Fruit fly (Drosophila melanogaster) whole organism, prepupa: Measurements from ENCODE around the gene CG11699.
A peak's percentile ranks its signal among the peaks of the same experiment; 100 is the strongest.

Source experiments
- Blimp-1 ChIP-seq: fragments of 200-800 bp; sonication (Bioruptor generic); optimal IDR thresholded peaks from 3 replicates; lab custom pipeline; 2017; ENCODE audit warnings: missing biosample characterization, missing genetic modification characterization, mild to moderate bottlenecking, moderate library complexity, missing genetic modification reagents
- CG11294 ChIP-seq: fragments of 200-800 bp; sonication (Bioruptor generic); IDR thresholded peaks from 2 replicates; pipeline ENCODE4 v1.3.6; 2022; ENCODE audit warnings: missing biosample characterization, missing genetic modification characterization
- CG11762 ChIP-seq: fragments of 200-800 bp; sonication (Bioruptor generic); optimal IDR thresholded peaks from 3 replicates; lab custom pipeline; 2016; ENCODE audit warnings: missing biosample characterization, missing genetic modification characterization; ENCODE audit not compliant: insufficient read depth
- CG11902 ChIP-seq: fragments of 200-800 bp; sonication (Bioruptor generic); optimal IDR thresholded peaks from 3 replicates; lab custom pipeline; 2016; ENCODE audit warnings: missing biosample characterization, missing genetic modification characterization
- CG15336 ChIP-seq: fragments of 200-800 bp; sonication (Bioruptor generic); IDR thresholded peaks from 2 replicates; pipeline ENCODE4 v1.3.6; 2022; ENCODE audit warnings: missing biosample characterization, missing genetic modification characterization
- CG1621 ChIP-seq: fragments of 200-800 bp; sonication (Bioruptor generic); optimal IDR thresholded peaks from 3 replicates; lab custom pipeline; 2018; ENCODE audit warnings: missing biosample characterization, mild to moderate bottlenecking, missing genetic modification characterization
- CG3032 ChIP-seq: fragments of 200-800 bp; optimal IDR thresholded peaks from 2 replicates; lab custom pipeline; 2019; ENCODE audit warnings: missing biosample characterization, mild to moderate bottlenecking, missing genetic modification characterization, moderate library complexity
- CG31627 ChIP-seq: fragments of 200-800 bp; sonication (Bioruptor generic); optimal IDR thresholded peaks from 3 replicates; lab custom pipeline; 2016; ENCODE audit warnings: missing biosample characterization, missing genetic modification characterization
- CG32006 ChIP-seq: fragments of 200-800 bp; sonication (Bioruptor generic); optimal IDR thresholded peaks from 3 replicates; lab custom pipeline; 2017; ENCODE audit warnings: missing biosample characterization, mild to moderate bottlenecking, missing genetic modification characterization
- CG34406 ChIP-seq: fragments of 200-800 bp; sonication (Bioruptor generic); optimal IDR thresholded peaks from 3 replicates; lab custom pipeline; 2016; ENCODE audit warnings: missing biosample characterization, missing genetic modification characterization
- CG3919 ChIP-seq: fragments of 200-800 bp; sonication (Bioruptor generic); optimal IDR thresholded peaks from 3 replicates; lab custom pipeline; 2016; ENCODE audit warnings: missing biosample characterization, missing genetic modification characterization
- CG4318 ChIP-seq: fragments of 200-800 bp; sonication (Bioruptor generic); optimal IDR thresholded peaks from 3 replicates; lab custom pipeline; 2017; ENCODE audit warnings: missing biosample characterization, mild to moderate bottlenecking, missing genetic modification characterization
- CG6276 ChIP-seq: fragments of 200-800 bp; sonication (Bioruptor generic); optimal IDR thresholded peaks from 2 replicates; lab custom pipeline; 2017; ENCODE audit warnings: missing biosample characterization, mild to moderate bottlenecking, missing genetic modification characterization
- CG6792 ChIP-seq: fragments of 200-800 bp; sonication (Bioruptor generic); optimal IDR thresholded peaks from 3 replicates; lab custom pipeline; 2016; ENCODE audit warnings: missing biosample characterization, missing genetic modification characterization
- CG6808 ChIP-seq: fragments of 200-800 bp; sonication (Bioruptor generic); optimal IDR thresholded peaks from 3 replicates; lab custom pipeline; 2017; ENCODE audit warnings: missing biosample characterization, missing genetic modification characterization, mild to moderate bottlenecking, moderate library complexity, missing genetic modification reagents
- CG6854 ChIP-seq: fragments of 200-800 bp; sonication (Bioruptor generic); optimal IDR thresholded peaks from 2 replicates; lab custom pipeline; 2017; ENCODE audit warnings: missing biosample characterization, mild to moderate bottlenecking, missing genetic modification characterization
- CG7368 ChIP-seq: fragments of 200-800 bp; sonication (Bioruptor generic); optimal IDR thresholded peaks from 3 replicates; lab custom pipeline; 2016; ENCODE audit warnings: missing biosample characterization, missing genetic modification characterization
- CG8119 ChIP-seq: fragments of 200-800 bp; sonication (Bioruptor generic); IDR thresholded peaks from 3 replicates; pipeline ENCODE4 v1.3.6; 2022; ENCODE audit warnings: missing biosample characterization, missing genetic modification characterization
- CG8319 ChIP-seq: fragments of 200-800 bp; sonication (Bioruptor generic); optimal IDR thresholded peaks from 3 replicates; lab custom pipeline; 2016; ENCODE audit warnings: missing biosample characterization, missing genetic modification characterization
- CG8632 ChIP-seq: fragments of 200-800 bp; sonication (Bioruptor generic); optimal IDR thresholded peaks from 3 replicates; lab custom pipeline; 2016; ENCODE audit warnings: missing biosample characterization, missing genetic modification characterization
- CG9139 ChIP-seq: fragments of 200-800 bp; sonication (Bioruptor generic); optimal IDR thresholded peaks from 3 replicates; lab custom pipeline; 2017; ENCODE audit warnings: missing biosample characterization, mild to moderate bottlenecking, missing genetic modification characterization
- Eip75B ChIP-seq: fragments of 200-800 bp; sonication (Bioruptor generic); optimal IDR thresholded peaks from 3 replicates; lab custom pipeline; 2016; ENCODE audit warnings: missing biosample characterization, missing genetic modification characterization
- Eip78C ChIP-seq: fragments of 200-800 bp; sonication (Bioruptor generic); peaks from one replicate; lab custom pipeline; 2016; ENCODE audit warnings: missing biosample characterization, missing genetic modification characterization
- Eip93F ChIP-seq: fragments of 200-800 bp; sonication (Bioruptor generic); optimal IDR thresholded peaks from 2 replicates; lab custom pipeline; 2016; ENCODE audit warnings: missing biosample characterization, mild to moderate bottlenecking, missing genetic modification characterization
- Ets21C ChIP-seq: fragments of 200-800 bp; sonication (Bioruptor generic); optimal IDR thresholded peaks from 3 replicates; lab custom pipeline; 2016; ENCODE audit warnings: missing biosample characterization, missing genetic modification characterization
- Gug ChIP-seq: fragments of 200-800 bp; sonication (Bioruptor generic); IDR thresholded peaks from 2 replicates; pipeline ENCODE4 v1.3.6; 2022; ENCODE audit warnings: missing biosample characterization, missing genetic modification characterization
- Lpt ChIP-seq: fragments of 200-800 bp; sonication (Bioruptor generic); optimal IDR thresholded peaks from 3 replicates; lab custom pipeline; 2016; ENCODE audit warnings: missing biosample characterization, missing genetic modification characterization
- Met ChIP-seq: fragments of 200-800 bp; sonication (Bioruptor generic); optimal IDR thresholded peaks from 3 replicates; lab custom pipeline; 2016; ENCODE audit warnings: missing biosample characterization, missing genetic modification characterization
- Smox ChIP-seq: fragments of 200-800 bp; sonication (Bioruptor generic); optimal IDR thresholded peaks from 3 replicates; lab custom pipeline; 2016; ENCODE audit warnings: missing biosample characterization, missing genetic modification characterization
- Sox102F ChIP-seq: fragments of 200-800 bp; sonication (Bioruptor generic); optimal IDR thresholded peaks from 2 replicates; lab custom pipeline; 2016; ENCODE audit warnings: missing biosample characterization, mild to moderate bottlenecking, missing genetic modification characterization
- Sox14 ChIP-seq: fragments of 200-800 bp; sonication (Bioruptor generic); optimal IDR thresholded peaks from 3 replicates; lab custom pipeline; 2016; ENCODE audit warnings: missing biosample characterization, missing genetic modification characterization
- achi ChIP-seq: fragments of 200-800 bp; sonication (Bioruptor generic); optimal IDR thresholded peaks from 3 replicates; lab custom pipeline; 2016; ENCODE audit warnings: missing biosample characterization, missing genetic modification characterization
- acj6 ChIP-seq: fragments of 200-800 bp; sonication (Bioruptor generic); optimal IDR thresholded peaks from 3 replicates; lab custom pipeline; 2016; ENCODE audit warnings: missing biosample characterization, missing genetic modification characterization
- cyc ChIP-seq: fragments of 200-800 bp; sonication (Bioruptor generic); optimal IDR thresholded peaks from 3 replicates; lab custom pipeline; 2016; ENCODE audit warnings: missing biosample characterization, missing genetic modification characterization
- dac ChIP-seq: fragments of 200-800 bp; sonication (Bioruptor generic); optimal IDR thresholded peaks from 2 replicates; lab custom pipeline; 2017; ENCODE audit warnings: missing biosample characterization, mild to moderate bottlenecking, missing genetic modification characterization
- dsx ChIP-seq: fragments of 200-800 bp; optimal IDR thresholded peaks from 3 replicates; lab custom pipeline; 2019; ENCODE audit warnings: missing biosample characterization, mild to moderate bottlenecking, missing genetic modification characterization, moderate library complexity; ENCODE audit not compliant: poor library complexity, severe bottlenecking
- eg ChIP-seq: fragments of 200-800 bp; sonication (Bioruptor generic); IDR thresholded peaks from 3 replicates; pipeline ENCODE4 v1.3.6; 2022; ENCODE audit warnings: missing biosample characterization, missing genetic modification characterization
- esn ChIP-seq: fragments of 200-800 bp; sonication (Bioruptor generic); optimal IDR thresholded peaks from 2 replicates; lab custom pipeline; 2016; ENCODE audit warnings: missing biosample characterization, mild to moderate bottlenecking, missing genetic modification characterization, moderate library complexity
- fd59A ChIP-seq: fragments of 200-800 bp; sonication (Bioruptor generic); optimal IDR thresholded peaks from 2 replicates; lab custom pipeline; 2017; ENCODE audit warnings: missing biosample characterization, mild to moderate bottlenecking, missing genetic modification characterization, missing genetic modification reagents
- fd85E ChIP-seq: fragments of 200-800 bp; sonication (Bioruptor generic); optimal IDR thresholded peaks from 3 replicates; lab custom pipeline; 2016; ENCODE audit warnings: missing biosample characterization, missing genetic modification characterization
- fkh ChIP-seq: fragments of 200-800 bp; sonication (Bioruptor generic); optimal IDR thresholded peaks from 3 replicates; lab custom pipeline; 2017; ENCODE audit warnings: missing biosample characterization, mild to moderate bottlenecking, missing genetic modification characterization, moderate library complexity
- lz ChIP-seq: fragments of 200-800 bp; sonication (Bioruptor generic); optimal IDR thresholded peaks from 3 replicates; lab custom pipeline; 2016; ENCODE audit warnings: missing biosample characterization, missing genetic modification characterization
- net ChIP-seq: fragments of 200-800 bp; sonication (Bioruptor generic); optimal IDR thresholded peaks from 3 replicates; lab custom pipeline; 2016; ENCODE audit warnings: missing biosample characterization, missing genetic modification characterization
- pdm3 ChIP-seq: fragments of 200-800 bp; sonication (Bioruptor generic); optimal IDR thresholded peaks from 3 replicates; lab custom pipeline; 2016; ENCODE audit warnings: missing biosample characterization, missing genetic modification characterization
- salr ChIP-seq, 2 experiments: fragments of 200-800 bp; sonication (Bioruptor generic); optimal IDR thresholded peaks; 3 replicates each; lab custom pipeline; 2016 to 2018; ENCODE audit warnings: missing biosample characterization in 2 of 2, missing genetic modification characterization in 2 of 2, mild to moderate bottlenecking in 1 of 2
- spab ChIP-seq: fragments of 200-800 bp; sonication (Bioruptor generic); optimal IDR thresholded peaks from 2 replicates; lab custom pipeline; 2017; ENCODE audit warnings: missing biosample characterization, mild to moderate bottlenecking, missing genetic modification characterization, missing genetic modification reagents
- svp ChIP-seq: fragments of 200-800 bp; sonication (Bioruptor generic); peaks from one replicate; lab custom pipeline; 2016; ENCODE audit warnings: missing biosample characterization, missing genetic modification characterization
- topi ChIP-seq: fragments of 200-800 bp; sonication (Bioruptor generic); optimal IDR thresholded peaks from 3 replicates; lab custom pipeline; 2016; ENCODE audit warnings: missing biosample characterization, missing genetic modification characterization

CG11699 gene

dm6 chrX:11550078-11550477 is 20.3 kb upstream of the CG11699 start (continued):
- TF ChIP-seq CG6808 (GFP tag; lab: Kevin White, UChicago) (no peak), Sox14 (GFP tag; lab: Kevin White, UChicago) (peak; percentile 37), esn (GFP tag; lab: Kevin White, UChicago) (peak; percentile 61), CG11902 (no peak), Gug (GFP tag; lab: Robert Waterston, UW) (peak; percentile 34; the same call in 1 of the 2 replicates), achi (peak; percentile 57), fd59A (GFP tag; lab: Kevin White, UChicago) (no peak), Eip78C (peak; percentile 74), CG6854 (no peak), CG8632 (GFP tag; lab: Kevin White, UChicago) (peak; percentile 24), Smox (GFP tag; lab: Kevin White, UChicago) (peak; percentile 56), salr (GFP tag; optimal IDR thresholded peaks at IDR 0.05; lab: Kevin White, UChicago) (no peak), CG3032 (tag; lab: Kevin White, UChicago) (peak; percentile 16), CG7368 (GFP tag; lab: Kevin White, UChicago) (no peak), cyc (peak; percentile 53), Lpt (GFP tag; lab: Kevin White, UChicago) (no peak), dac (GFP tag; lab: Kevin White, UChicago) (no peak), Met (GFP tag; lab: Kevin White, UChicago) (peak; percentile 60)

dm6 chrX:11555070-11555469 is 15.4 kb upstream of the CG11699 start:
- TF ChIP-seq CG6276 (GFP tag; lab: Kevin White, UChicago) (peak; percentile 38), CG34406 (no peak), Met (GFP tag; lab: Kevin White, UChicago) (no peak), topi (GFP tag; lab: Kevin White, UChicago) (no peak), salr (GFP tag; optimal IDR thresholded peaks at IDR 0.05; lab: Kevin White, UChicago) (no peak), esn (GFP tag; lab: Kevin White, UChicago) (peak; percentile 39), CG11902 (no peak), CG8119 (GFP tag; lab: Robert Waterston, UW) (peak; percentile 31; the same call in 2 of the 3 replicates), CG9139 (GFP tag; lab: Kevin White, UChicago) (no peak), Eip75B (GFP tag; lab: Kevin White, UChicago) (no peak), net (peak; percentile 24), CG6808 (GFP tag; lab: Kevin White, UChicago) (no peak), acj6 (no peak), Smox (GFP tag; lab: Kevin White, UChicago) (peak; percentile 17), Gug (GFP tag; lab: Robert Waterston, UW) (no peak), spab (GFP tag; lab: Kevin White, UChicago) (no peak), CG6792 (no peak), achi (no peak), Eip78C (peak; percentile 67), CG11762 (no peak), Lpt (GFP tag; lab: Kevin White, UChicago) (no peak), CG3919 (no peak), CG1621 (tag; lab: Kevin White, UChicago) (no peak), CG7368 (GFP tag; lab: Kevin White, UChicago) (no peak), CG31627 (GFP tag; lab: Kevin White, UChicago) (no peak), fd59A (GFP tag; lab: Kevin White, UChicago) (no peak), eg (GFP tag; lab: Robert Waterston, UW) (no peak; the same call in 2 of the 3 replicates), CG6854 (no peak), Sox102F (peak; percentile 20), CG11294 (no peak), CG4318 (GFP tag; lab: Kevin White, UChicago) (no peak), CG15336 (GFP tag; lab: Robert Waterston, UW) (0 out of 2 replicates have a peak, but pooled peaks have one; percentile 13), dsx (GFP tag; lab: Kevin White, UChicago) (no peak), lz (GFP tag; lab: Kevin White, UChicago) (peak; percentile 1), Blimp-1 (GFP tag; lab: Kevin White, UChicago) (no peak), fkh (GFP tag; lab: Kevin White, UChicago) (no peak), CG8632 (GFP tag; lab: Kevin White, UChicago) (no peak), svp (GFP tag; lab: Kevin White, UChicago) (no peak), CG8319 (GFP tag; lab: Kevin White, UChicago) (no peak), fd85E (no peak), pdm3 (GFP tag; lab: Kevin White, UChicago) (peak; percentile 31), CG32006 (no peak), Ets21C (GFP tag; lab: Kevin White, UChicago) (no peak), Eip93F (no peak)
